Worm (Caenorhabditis elegans) whole organism, early embryonic: ENCODE measurements around the gene sri-29.

Experiments
- ama-1 ChIP-seq: fragments of 150-350 bp; optimal IDR thresholded peaks from 2 replicates; lab custom pipeline; 2014
- ceh-13 ChIP-seq: fragments of 200-800 bp; sonication (Bioruptor generic); optimal IDR thresholded peaks from 2 replicates; lab custom pipeline; 2018; ENCODE audit warnings: mild to moderate bottlenecking, missing genetic modification characterization, missing compliant biosample characterization
- flt-1 ChIP-seq: fragments of 200-800 bp; sonication (Bioruptor generic); IDR thresholded peaks from 2 replicates; pipeline ENCODE4 v1.3.6; 2022; ENCODE audit warnings: missing genetic modification characterization, missing compliant biosample characterization
- hmg-4 ChIP-seq: fragments of 200-800 bp; sonication (Bioruptor generic); optimal IDR thresholded peaks from 2 replicates; lab custom pipeline; 2018; ENCODE audit warnings: mild to moderate bottlenecking, missing genetic modification characterization, missing compliant biosample characterization

DNA sequence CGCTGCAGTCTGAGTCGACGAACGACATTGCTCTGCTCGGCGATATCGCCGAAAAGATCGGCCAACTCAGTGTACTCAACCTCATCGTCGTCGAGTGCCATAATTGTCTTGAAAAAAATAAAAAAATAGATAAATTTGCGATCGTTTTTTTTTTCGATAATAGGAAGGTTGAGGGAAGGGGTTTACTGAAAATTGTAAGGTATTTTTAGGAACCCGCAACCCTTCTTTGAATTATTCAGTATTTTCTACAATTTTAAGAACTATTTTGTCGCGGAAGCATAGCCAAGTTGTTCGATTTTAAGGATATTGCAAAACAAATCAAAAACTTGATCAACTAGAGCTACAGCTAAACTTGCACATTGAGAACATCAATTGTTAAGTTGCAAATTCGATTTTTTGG lies 32.0 kb upstream of the sri-29 start, which contains the start of gene C41H7.9:
- TF ChIP-seq ama-1 (lab: Kevin White, UChicago) (no peak), ceh-13 (no peak), hmg-4 (GFP tag; lab: Kevin White, UChicago) (no peak), flt-1 (no peak)
